Worm (Caenorhabditis elegans): ENCODE data around the gene F01G10.9.

The F01G10.9 gene

DNA sequence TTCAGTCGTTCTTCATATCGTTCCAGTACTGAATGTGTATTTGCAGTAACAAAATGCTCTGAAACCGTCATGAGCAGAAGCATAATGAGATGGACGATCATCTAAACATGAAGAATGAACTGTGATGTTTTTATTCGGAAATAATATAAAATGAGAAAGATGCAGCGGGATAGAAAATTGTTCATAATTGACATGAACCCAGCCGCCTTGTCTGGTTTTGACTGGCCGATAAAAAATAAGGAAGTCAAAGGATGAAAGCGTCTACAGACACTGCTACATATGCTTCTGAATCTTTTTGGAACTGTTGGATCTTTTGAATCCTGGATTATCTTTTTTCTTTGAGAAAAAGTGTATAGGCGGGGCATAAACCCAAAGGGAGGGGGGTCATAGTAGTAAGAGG, at the start of gene F01G10.9:
Gene F01G10.9 (minus strand): TSS at position 101 of the 400 bp plus-strand sequence.
- TF ChIP-seq ztf-4 (tag; optimal IDR thresholded peaks at IDR 0.05) (no peak), unc-30 (tag; optimal IDR thresholded peaks at IDR 0.05) (no peak), lsy-2 (tag; optimal IDR thresholded peaks at IDR 0.05) (no peak), zip-4 (GFP tag; optimal IDR thresholded peaks at IDR 0.05) (no peak), efl-1 (optimal IDR thresholded peaks at IDR 0.05) (no peak), efl-1 (GFP tag; optimal IDR thresholded peaks at IDR 0.05 in 1 of 2) (peak in 1 of 2 experiments; percentile 19), unc-86 (tag; optimal IDR thresholded peaks at IDR 0.05) (no peak), ceh-82 (tag; optimal IDR thresholded peaks at IDR 0.05) (no peak), nhr-47 (tag; optimal IDR thresholded peaks at IDR 0.05) (no peak), C04F5.9 (tag; optimal IDR thresholded peaks at IDR 0.05) (no peak), nhr-20 (tag; optimal IDR thresholded peaks at IDR 0.05) (no peak), mep-1 (tag; optimal IDR thresholded peaks at IDR 0.05) (no peak), blmp-1 (tag; optimal IDR thresholded peaks at IDR 0.05) (peak; percentile 24), C16A3.4 (tag; optimal IDR thresholded peaks at IDR 0.05) (no peak), ceh-63 (GFP tag; optimal IDR thresholded peaks at IDR 0.05) (no peak), egl-27 (tag; optimal IDR thresholded peaks at IDR 0.05) (no peak)

ce11 chrIV:10304383-10304782, 44.9 kb upstream of the F01G10.9 start:
- TF ChIP-seq hlh-17 (GFP tag; optimal IDR thresholded peaks at IDR 0.05; ENCODE audit: borderline replicate concordance) = no peak
- TF ChIP-seq ceh-82 (tag; optimal IDR thresholded peaks at IDR 0.05) = no peak
- TF ChIP-seq snu-23 (GFP tag; optimal IDR thresholded peaks at IDR 0.05) = no peak
- TF ChIP-seq fkh-4 (tag; optimal IDR thresholded peaks at IDR 0.05; ENCODE audit: borderline replicate concordance) = no peak
- TF ChIP-seq nhr-237 (tag; optimal IDR thresholded peaks at IDR 0.05) = no peak
- no peak for TF ChIP-seq dpl-1 (GFP tag; optimal IDR thresholded peaks at IDR 0.05)
- TF ChIP-seq mab-9 (GFP tag; IDR thresholded peaks at IDR 0.05) = no peak
- TF ChIP-seq pqm-1 (tag; optimal IDR thresholded peaks at IDR 0.05) = no peak
- no peak for TF ChIP-seq fos-1 (tag; optimal IDR thresholded peaks at IDR 0.05)
- no peak for TF ChIP-seq nhr-20 (tag; optimal IDR thresholded peaks at IDR 0.05)
- TF ChIP-seq tbx-2 (tag; optimal IDR thresholded peaks at IDR 0.05) = no peak

DNA sequence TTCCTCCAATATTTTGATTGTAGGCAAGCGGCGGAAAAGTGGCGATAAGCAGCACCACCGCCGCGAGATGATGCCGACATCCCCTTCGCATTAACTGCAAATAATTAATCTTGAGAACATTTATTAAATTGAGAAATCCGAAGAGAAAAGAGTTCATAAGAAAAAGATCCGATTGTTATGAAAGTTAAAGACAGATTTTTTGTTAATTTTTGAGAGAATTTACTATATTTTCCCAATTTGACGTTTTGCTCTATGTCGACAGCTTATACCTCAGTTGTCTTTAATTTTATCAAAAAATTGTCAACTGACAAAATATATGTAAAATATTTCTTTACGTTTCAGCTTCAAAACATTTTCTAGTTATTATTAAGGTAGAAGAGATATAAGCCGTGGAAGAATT, 42.7 kb upstream of the F01G10.9 start, which contains the start of gene R09E10.5:
Gene R09E10.5 (minus strand): TSS at position 101 of the 400 bp plus-strand sequence.
- no peak for TF ChIP-seq vab-15 (tag; optimal IDR thresholded peaks at IDR 0.05)
- TF ChIP-seq ceh-82 (tag; optimal IDR thresholded peaks at IDR 0.05) = no peak
- no peak for TF ChIP-seq lin-13 (GFP tag; optimal IDR thresholded peaks at IDR 0.05)
- no peak for TF ChIP-seq fos-1 (tag; optimal IDR thresholded peaks at IDR 0.05)
- TF ChIP-seq nhr-77 (tag; optimal IDR thresholded peaks at IDR 0.05) = no peak
- TF ChIP-seq nhr-20 (tag; optimal IDR thresholded peaks at IDR 0.05) = no peak
- no peak for TF ChIP-seq aly-2 (tag; optimal IDR thresholded peaks at IDR 0.05)
- no peak for TF ChIP-seq pqm-1 (tag; optimal IDR thresholded peaks at IDR 0.05)
- TF ChIP-seq nhr-85 (tag) = no peak
- no peak for TF ChIP-seq pax-3 (tag; optimal IDR thresholded peaks at IDR 0.05)
- TF ChIP-seq lin-15B (tag; optimal IDR thresholded peaks at IDR 0.05) = no peak
- no peak for TF ChIP-seq ces-1 (GFP tag; optimal IDR thresholded peaks at IDR 0.05)
- TF ChIP-seq hpl-2 (GFP tag; optimal IDR thresholded peaks at IDR 0.05) = no peak
- TF ChIP-seq swsn-7 (tag; optimal IDR thresholded peaks at IDR 0.05) = no peak
- no peak for TF ChIP-seq ceh-63 (GFP tag; optimal IDR thresholded peaks at IDR 0.05)
- no peak for TF ChIP-seq ztf-11 (tag; optimal IDR thresholded peaks at IDR 0.05)
- no peak for TF ChIP-seq alr-1 (tag; optimal IDR thresholded peaks at IDR 0.05; ENCODE audit: borderline replicate concordance)
- TF ChIP-seq irx-1 (tag; optimal IDR thresholded peaks at IDR 0.05) = no peak
- no peak for TF ChIP-seq lin-14 (GFP tag; optimal IDR thresholded peaks at IDR 0.05)
- no peak for TF ChIP-seq efl-1 (optimal IDR thresholded peaks at IDR 0.05)
- no peak for TF ChIP-seq efl-1 (GFP tag; optimal IDR thresholded peaks at IDR 0.05 in 1 of 2)

Data from whole organism, L1 larva.